Fruit fly (Drosophila melanogaster) whole organism, embryonic: ENCODE data around the gene path.

Experiments used
- Blimp-1 ChIP-seq: fragments of 200-800 bp; sonication (Bioruptor generic); optimal IDR thresholded peaks from 3 replicates; lab custom pipeline; 2018; ENCODE audit warnings: missing biosample characterization, missing genetic modification characterization, mild to moderate bottlenecking, moderate library complexity, missing genetic modification reagents
- CG10431 ChIP-seq: fragments of 200-800 bp; sonication (Bioruptor generic); optimal IDR thresholded peaks from 3 replicates; lab custom pipeline; 2018; ENCODE audit warnings: missing biosample characterization, mild to moderate bottlenecking, missing genetic modification characterization
- CG10979 ChIP-seq: fragments of 200-800 bp; sonication (Bioruptor generic); optimal IDR thresholded peaks from 2 replicates; lab custom pipeline; 2018; ENCODE audit warnings: missing biosample characterization, mild to moderate bottlenecking, missing genetic modification characterization, moderate library complexity
- CG11398 ChIP-seq: fragments of 200-800 bp; sonication (Bioruptor generic); optimal IDR thresholded peaks from 2 replicates; lab custom pipeline; 2016; ENCODE audit warnings: missing biosample characterization, missing genetic modification characterization
- CG11723 ChIP-seq: fragments of 200-800 bp; sonication (Bioruptor generic); optimal IDR thresholded peaks from 2 replicates; lab custom pipeline; 2017; ENCODE audit warnings: missing biosample characterization, mild to moderate bottlenecking, missing genetic modification characterization
- CG15011 ChIP-seq: fragments of 200-800 bp; sonication (Bioruptor generic); optimal IDR thresholded peaks from 3 replicates; lab custom pipeline; 2018; ENCODE audit warnings: missing biosample characterization, mild to moderate bottlenecking, missing genetic modification characterization
- CG1529 ChIP-seq: fragments of 200-800 bp; sonication (Bioruptor generic); optimal IDR thresholded peaks from 3 replicates; lab custom pipeline; 2018; ENCODE audit warnings: missing biosample characterization, missing genetic modification characterization
- CG2116 ChIP-seq: fragments of 200-800 bp; sonication (Bioruptor generic); optimal IDR thresholded peaks from 3 replicates; lab custom pipeline; 2018; ENCODE audit warnings: missing biosample characterization, mild to moderate bottlenecking, missing genetic modification characterization
- CG2199 ChIP-seq: fragments of 200-800 bp; sonication (Bioruptor generic); IDR thresholded peaks from 3 replicates; pipeline ENCODE4 v1.3.6; 2022; ENCODE audit warnings: missing biosample characterization, missing genetic modification characterization
- CG2678 ChIP-seq: fragments of 200-800 bp; sonication (Bioruptor generic); optimal IDR thresholded peaks from 3 replicates; lab custom pipeline; 2019; ENCODE audit warnings: missing biosample characterization, mild to moderate bottlenecking, missing genetic modification characterization, moderate library complexity
- CG30403 ChIP-seq: fragments of 200-800 bp; sonication (Bioruptor generic); optimal IDR thresholded peaks from 3 replicates; lab custom pipeline; 2016; ENCODE audit warnings: missing biosample characterization, missing genetic modification characterization
- CG31365 ChIP-seq: fragments of 200-800 bp; sonication (Bioruptor generic); optimal IDR thresholded peaks from 2 replicates; lab custom pipeline; 2018; ENCODE audit warnings: missing biosample characterization, mild to moderate bottlenecking, missing genetic modification characterization
- CG4328 ChIP-seq: fragments of 200-800 bp; sonication (Bioruptor generic); optimal IDR thresholded peaks from 3 replicates; lab custom pipeline; 2017; ENCODE audit warnings: missing biosample characterization, missing genetic modification reagents, missing genetic modification characterization
- CG4404 ChIP-seq: fragments of 200-800 bp; sonication (Bioruptor generic); IDR thresholded peaks from 2 replicates; pipeline ENCODE4 v1.3.6; 2022; ENCODE audit warnings: missing biosample characterization, missing genetic modification characterization
- CG4854 ChIP-seq: fragments of 200-800 bp; sonication (Bioruptor generic); optimal IDR thresholded peaks from 2 replicates; lab custom pipeline; 2016; ENCODE audit warnings: missing biosample characterization, missing genetic modification characterization, inconsistent platforms
- CG6272 ChIP-seq: fragments of 200-800 bp; sonication (Bioruptor generic); IDR thresholded peaks from 2 replicates; pipeline ENCODE4 v1.3.6; 2022; ENCODE audit warnings: missing biosample characterization, missing genetic modification characterization
- CG6854 ChIP-seq: fragments of 200-800 bp; sonication (Bioruptor generic); optimal IDR thresholded peaks from 3 replicates; lab custom pipeline; 2017; ENCODE audit warnings: missing biosample characterization, mild to moderate bottlenecking, missing genetic modification characterization
- CG7357 ChIP-seq: fragments of 200-800 bp; sonication (Bioruptor generic); IDR thresholded peaks from 3 replicates; pipeline ENCODE4 v1.3.6; 2022; ENCODE audit warnings: missing biosample characterization, missing genetic modification characterization
- CG8290 ChIP-seq, 3 experiments: fragments of 200-800 bp; sonication (Bioruptor generic); optimal IDR thresholded peaks; 2 replicates each; lab custom pipeline; 2016 to 2019; ENCODE audit warnings: missing biosample characterization in 3 of 3, missing genetic modification characterization in 3 of 3, mild to moderate bottlenecking in 2 of 3, moderate library complexity in 1 of 3
- CHES-1-like ChIP-seq: fragments of 200-800 bp; sonication (Bioruptor generic); optimal IDR thresholded peaks from 2 replicates; lab custom pipeline; 2016; ENCODE audit warnings: missing biosample characterization, missing genetic modification characterization
- Deaf1 ChIP-seq: fragments of 200-800 bp; optimal IDR thresholded peaks from 3 replicates; lab custom pipeline; 2019; ENCODE audit warnings: missing biosample characterization, mild to moderate bottlenecking, missing genetic modification characterization, moderate library complexity
- Elba2 ChIP-seq: fragments of 200-800 bp; sonication (Bioruptor generic); optimal IDR thresholded peaks from 3 replicates; lab custom pipeline; 2016; ENCODE audit warnings: missing biosample characterization, missing genetic modification characterization
- Ets65A ChIP-seq: fragments of 200-800 bp; sonication (Bioruptor generic); peaks from one replicate; lab custom pipeline; 2016; ENCODE audit warnings: missing biosample characterization, missing genetic modification characterization
- H2.0 ChIP-seq: fragments of 200-800 bp; sonication (Bioruptor generic); IDR thresholded peaks from 2 replicates; pipeline ENCODE4 v1.3.6; 2022; ENCODE audit warnings: missing biosample characterization, missing genetic modification characterization
- HLH54F ChIP-seq: fragments of 200-800 bp; sonication (Bioruptor generic); optimal IDR thresholded peaks from 3 replicates; lab custom pipeline; 2016; ENCODE audit warnings: missing biosample characterization, missing genetic modification characterization
- HLHmδ ChIP-seq: fragments of 200-800 bp; sonication (Bioruptor generic); optimal IDR thresholded peaks from 2 replicates; lab custom pipeline; 2018; ENCODE audit warnings: missing biosample characterization, mild to moderate bottlenecking, missing genetic modification characterization, moderate library complexity
- HmgD ChIP-seq: fragments of 200-800 bp; sonication (Bioruptor generic); optimal IDR thresholded peaks from 3 replicates; lab custom pipeline; 2016; ENCODE audit warnings: missing biosample characterization, missing genetic modification characterization
- Med ChIP-seq: fragments of 200-800 bp; sonication (Bioruptor generic); peaks from one replicate; lab custom pipeline; 2016; ENCODE audit warnings: missing biosample characterization, missing genetic modification characterization, mild to moderate bottlenecking, inconsistent platforms, moderate library complexity
- NK7.1 ChIP-seq: fragments of 200-800 bp; sonication (Bioruptor generic); optimal IDR thresholded peaks from 3 replicates; lab custom pipeline; 2016; ENCODE audit warnings: missing biosample characterization, missing genetic modification characterization
- Opbp ChIP-seq: fragments of 200-800 bp; sonication (Bioruptor generic); IDR thresholded peaks from 3 replicates; pipeline ENCODE4 v1.3.6; 2022; ENCODE audit warnings: missing biosample characterization, missing genetic modification characterization; ENCODE audit not compliant: partially characterized antibody
- Stat92E ChIP-seq, 3 experiments: fragments of >200 bp in 2 of 3; fragments of 200-800 bp in 1 of 3; sonication (Bioruptor generic) in 1 of 3; optimal IDR thresholded peaks; 2 replicates each; lab custom pipeline; 2017 to 2019; ENCODE audit warnings: missing biosample characterization in 3 of 3, missing genetic modification characterization in 3 of 3, mild to moderate bottlenecking in 1 of 3, moderate library complexity in 1 of 3
- Trl ChIP-seq, 3 experiments: fragments of >200 bp in 2 of 3; fragments of 200-800 bp in 1 of 3; sonication (Bioruptor generic) in 1 of 3; optimal IDR thresholded peaks; 2 replicates in 1 of 3; 3 replicates in 2 of 3; lab custom pipeline; 2016 to 2017; ENCODE audit warnings: missing biosample characterization in 1 of 3, missing genetic modification characterization in 1 of 3
- bsh ChIP-seq, 2 experiments: fragments of 200-800 bp; sonication (Bioruptor generic); optimal IDR thresholded peaks; 2 replicates each; lab custom pipeline; 2017 to 2018; ENCODE audit warnings: mild to moderate bottlenecking in 2 of 2, missing biosample characterization in 2 of 2, missing genetic modification characterization in 2 of 2, moderate library complexity in 1 of 2
- chinmo ChIP-seq: fragments of 200-800 bp; sonication (Bioruptor generic); IDR thresholded peaks from 4 replicates; pipeline ENCODE4 v1.3.6; 2022; ENCODE audit warnings: missing biosample characterization, missing genetic modification characterization; ENCODE audit not compliant: partially characterized antibody
- exex ChIP-seq: fragments of 200-800 bp; sonication (Bioruptor generic); optimal IDR thresholded peaks from 4 replicates; lab custom pipeline; 2018; ENCODE audit warnings: missing biosample characterization, mild to moderate bottlenecking, missing genetic modification characterization, moderate library complexity
- grau ChIP-seq: fragments of 200-800 bp; optimal IDR thresholded peaks from 3 replicates; lab custom pipeline; 2019; ENCODE audit warnings: missing biosample characterization, mild to moderate bottlenecking, missing genetic modification characterization, moderate library complexity
- ham ChIP-seq: fragments of 200-800 bp; sonication (Bioruptor generic); IDR thresholded peaks from 2 replicates; pipeline ENCODE4 v1.3.6; 2022; ENCODE audit warnings: missing biosample characterization, missing genetic modification characterization
- inv ChIP-seq: fragments of 200-800 bp; sonication (Bioruptor generic); IDR thresholded peaks from 2 replicates; pipeline ENCODE4 v1.3.6; 2022; ENCODE audit warnings: missing biosample characterization, missing genetic modification characterization; ENCODE audit not compliant: partially characterized antibody
- ken ChIP-seq: fragments of 200-800 bp; sonication (Bioruptor generic); IDR thresholded peaks from 3 replicates; pipeline ENCODE4 v1.3.6; 2022; ENCODE audit warnings: missing biosample characterization, missing genetic modification characterization
- nom ChIP-seq: fragments of 200-800 bp; sonication (Bioruptor generic); optimal IDR thresholded peaks from 2 replicates; lab custom pipeline; 2017; ENCODE audit warnings: missing biosample characterization, missing genetic modification characterization, mild to moderate bottlenecking, moderate library complexity, missing genetic modification reagents
- pfk ChIP-seq: fragments of 200-800 bp; sonication (Bioruptor generic); optimal IDR thresholded peaks from 2 replicates; lab custom pipeline; 2018; ENCODE audit warnings: missing biosample characterization, mild to moderate bottlenecking, missing genetic modification characterization, moderate library complexity
- phol ChIP-seq: fragments of 200-800 bp; sonication (Bioruptor generic); optimal IDR thresholded peaks from 3 replicates; lab custom pipeline; 2018; ENCODE audit warnings: missing biosample characterization, mild to moderate bottlenecking, missing genetic modification characterization, moderate library complexity
- run ChIP-seq: fragments of 200-800 bp; sonication (Bioruptor generic); optimal IDR thresholded peaks from 3 replicates; lab custom pipeline; 2018; ENCODE audit warnings: missing biosample characterization, mild to moderate bottlenecking, missing genetic modification characterization
- sqz ChIP-seq: fragments of 200-800 bp; sonication (Bioruptor generic); optimal IDR thresholded peaks from 3 replicates; lab custom pipeline; 2018; ENCODE audit warnings: missing biosample characterization, mild to moderate bottlenecking, missing genetic modification characterization
- tgo ChIP-seq: fragments of 200-800 bp; sonication (Bioruptor generic); IDR thresholded peaks from 3 replicates; pipeline ENCODE4 v1.3.6; 2022; ENCODE audit warnings: missing biosample characterization, missing genetic modification characterization
- toy ChIP-seq: fragments of 200-800 bp; sonication (Bioruptor generic); IDR thresholded peaks from 2 replicates; pipeline ENCODE4 v1.3.6; 2022; ENCODE audit warnings: missing biosample characterization, missing genetic modification characterization
- tup ChIP-seq: fragments of 200-800 bp; sonication (Bioruptor generic); optimal IDR thresholded peaks from 2 replicates; lab custom pipeline; 2016; ENCODE audit warnings: missing biosample characterization, mild to moderate bottlenecking, missing genetic modification characterization, moderate library complexity
- wor ChIP-seq: fragments of 200-800 bp; sonication (Bioruptor generic); IDR thresholded peaks from 2 replicates; pipeline ENCODE4 v1.3.6; 2022; ENCODE audit warnings: missing biosample characterization, missing genetic modification characterization
- zfh1 ChIP-seq: fragments of 200-800 bp; sonication (Bioruptor generic); IDR thresholded peaks from 3 replicates; pipeline ENCODE4 v1.3.6; 2022; ENCODE audit warnings: missing biosample characterization, missing genetic modification characterization

The path gene

dm6 chr3L:9549690-9550303 lies 44.7 kb upstream of the path start (continued):
- TF ChIP-seq Blimp-1 (GFP tag; lab: Kevin White, UChicago) = peak; percentile 2
- no peak for TF ChIP-seq CG4404 (GFP tag; lab: Robert Waterston, UW)
- peak; percentile 47 for TF ChIP-seq sqz (GFP tag; lab: Kevin White, UChicago)
- TF ChIP-seq HLHmδ (GFP tag; lab: Kevin White, UChicago) = no peak
- no peak for TF ChIP-seq CG2199 (GFP tag; lab: Robert Waterston, UW)
- TF ChIP-seq CHES-1-like (GFP tag; lab: Kevin White, UChicago) = no peak
- no peak for TF ChIP-seq CG8290 (GFP tag; optimal IDR thresholded peaks at IDR 0.05; lab: Kevin White, UChicago)
- TF ChIP-seq CG8290 (tag; optimal IDR thresholded peaks at IDR 0.05; lab: Kevin White, UChicago) = no peak
- TF ChIP-seq pfk (GFP tag; lab: Kevin White, UChicago) = no peak
- no peak for TF ChIP-seq CG15011
- TF ChIP-seq zfh1 = no peak
- no peak for TF ChIP-seq CG31365
- TF ChIP-seq Stat92E (GFP tag; optimal IDR thresholded peaks at IDR 0.05; lab: Kevin White, UChicago) = peak in 1 of 3 experiments; percentile 74
- no peak for TF ChIP-seq exex (tag; lab: Kevin White, UChicago)
- no peak for TF ChIP-seq CG2678
- no peak for TF ChIP-seq Elba2 (GFP tag; lab: Kevin White, UChicago)
- no peak for TF ChIP-seq CG6272 (GFP tag; lab: Robert Waterston, UW)
- TF ChIP-seq CG7357 = 0 out of 3 replicates have a peak, but pooled peaks have one; percentile 9
- TF ChIP-seq Ets65A (GFP tag; lab: Kevin White, UChicago) = peak; percentile 78
- no peak for TF ChIP-seq phol (tag; lab: Kevin White, UChicago)
- no peak for TF ChIP-seq NK7.1 (GFP tag; lab: Kevin White, UChicago)
- TF ChIP-seq tgo (GFP tag; lab: Robert Waterston, UW) = no peak
- TF ChIP-seq chinmo (GFP tag; lab: Robert Waterston, UW) = 0 out of 4 replicates have a peak, but pooled peaks have one; percentile 30
- TF ChIP-seq toy = no peak
- TF ChIP-seq HmgD (GFP tag; lab: Kevin White, UChicago) = no peak
- TF ChIP-seq ken (GFP tag; lab: Robert Waterston, UW) = no peak
- no peak for TF ChIP-seq tup (GFP tag; lab: Kevin White, UChicago)
- TF ChIP-seq CG10431 = no peak
- peak; percentile 5 to 60 for TF ChIP-seq bsh (GFP tag; optimal IDR thresholded peaks at IDR 0.05; lab: Kevin White, UChicago)
- TF ChIP-seq CG30403 (GFP tag; lab: Kevin White, UChicago) = no peak
- TF ChIP-seq Deaf1 (tag; lab: Kevin White, UChicago) = peak; percentile 14
- no peak for TF ChIP-seq H2.0 (GFP tag; lab: Robert Waterston, UW)
- no peak for TF ChIP-seq CG6854 (GFP tag; lab: Kevin White, UChicago)
- TF ChIP-seq ham (GFP tag; lab: Robert Waterston, UW) = no peak
- no peak for TF ChIP-seq CG4328 (GFP tag; lab: Kevin White, UChicago)
- TF ChIP-seq Med (GFP tag; lab: Kevin White, UChicago) = peak; percentile 19
- TF ChIP-seq CG11398 (GFP tag; lab: Kevin White, UChicago) = no peak
- TF ChIP-seq nom (GFP tag; lab: Kevin White, UChicago) = peak; percentile 61
- no peak for TF ChIP-seq wor (GFP tag; lab: Robert Waterston, UW)
- TF ChIP-seq inv (GFP tag; lab: Robert Waterston, UW) = no peak
- TF ChIP-seq CG1529 (GFP tag; lab: Kevin White, UChicago) = no peak
- TF ChIP-seq Trl (optimal IDR thresholded peaks at IDR 0.05; lab: Kevin White, UChicago) = no peak
- no peak for TF ChIP-seq Trl (GFP tag; optimal IDR thresholded peaks at IDR 0.05; lab: Kevin White, UChicago)
- TF ChIP-seq run (tag; lab: Kevin White, UChicago) = no peak
- no peak for TF ChIP-seq CG11723
- no peak for TF ChIP-seq HLH54F (GFP tag; lab: Kevin White, UChicago)
- TF ChIP-seq grau (tag; lab: Kevin White, UChicago) = no peak
- TF ChIP-seq CG10979 (tag; lab: Kevin White, UChicago) = no peak
- TF ChIP-seq CG2116 (GFP tag; lab: Kevin White, UChicago) = no peak
- TF ChIP-seq CG4854 (GFP tag; lab: Kevin White, UChicago) = no peak
- no peak for TF ChIP-seq Opbp
